Worm (Caenorhabditis elegans) whole organism, L4 larva: ENCODE results near the gene cest-24.

Source experiments
- D1046.2 ChIP-seq: fragments of 200-800 bp; sonication (Bioruptor generic); IDR thresholded peaks from 2 replicates; pipeline ENCODE4 v1.3.6; 2022; ENCODE audit warnings: missing genetic modification characterization, missing compliant biosample characterization
- F26F4.8 ChIP-seq: fragments of 200-800 bp; sonication (Bioruptor generic); conservative IDR thresholded peaks from 2 replicates; pipeline ENCODE4 v1.3.6; 2022; ENCODE audit warnings: missing genetic modification characterization, missing compliant biosample characterization
- T20F7.1 ChIP-seq: fragments of 200-800 bp; sonication (Bioruptor generic); optimal IDR thresholded peaks from 2 replicates; lab custom pipeline; 2018; ENCODE audit warnings: mild to moderate bottlenecking, missing genetic modification characterization, missing compliant biosample characterization
- Y105C5A.15 ChIP-seq: fragments of 200-800 bp; sonication (Bioruptor generic); IDR thresholded peaks from 2 replicates; pipeline ENCODE4 v1.3.6; 2022; ENCODE audit warnings: missing genetic modification characterization, missing compliant biosample characterization
- Y5F2A.4 ChIP-seq: fragments of 200-800 bp; sonication (Bioruptor generic); optimal IDR thresholded peaks from 2 replicates; lab custom pipeline; 2018; ENCODE audit warnings: mild to moderate bottlenecking, missing genetic modification characterization, missing compliant biosample characterization
- Y75B8A.6 ChIP-seq: fragments of 200-800 bp; sonication (Bioruptor generic); IDR thresholded peaks from 2 replicates; pipeline ENCODE4 v1.3.6; 2022; ENCODE audit warnings: missing genetic modification reagents, missing genetic modification characterization, missing compliant biosample characterization
- ZK546.5 ChIP-seq, 2 experiments: sonication (generic microtip); optimal IDR thresholded peaks; 2 replicates each; lab custom pipeline; 2017; ENCODE audit warnings: missing biosample characterization in 2 of 2, missing genetic modification characterization in 2 of 2
- aha-1 ChIP-seq: fragments of 150-350 bp; peaks from one replicate; lab custom pipeline; 2014; ENCODE audit warnings: missing biosample characterization, missing genetic modification characterization
- aly-2 ChIP-seq: sonication (generic microtip); optimal IDR thresholded peaks from 2 replicates; lab custom pipeline; 2018; ENCODE audit warnings: missing biosample characterization, missing genetic modification characterization
- ama-1 ChIP-seq: fragments of 150-350 bp; optimal IDR thresholded peaks from 2 replicates; lab custom pipeline; 2014; ENCODE audit warnings: inconsistent platforms, mixed read lengths
- arid-1 ChIP-seq: fragments of 200-800 bp; sonication (Bioruptor generic); conservative IDR thresholded peaks from 2 replicates; pipeline ENCODE4 v1.3.6; 2022; ENCODE audit warnings: missing genetic modification reagents, missing genetic modification characterization, missing compliant biosample characterization
- ceh-20 ChIP-seq: fragments of 200-800 bp; sonication (Bioruptor generic); IDR thresholded peaks from 2 replicates; pipeline ENCODE4 v1.3.6; 2022; ENCODE audit warnings: missing genetic modification reagents, missing genetic modification characterization, missing compliant biosample characterization
- ceh-62 ChIP-seq: sonication (generic microtip); optimal IDR thresholded peaks from 2 replicates; lab custom pipeline; 2017; ENCODE audit warnings: missing biosample characterization, missing genetic modification characterization
- ces-1 ChIP-seq: fragments of 150-350 bp; sonication (generic microtip); optimal IDR thresholded peaks from 4 replicates; lab custom pipeline; 2014; ENCODE audit warnings: missing biosample characterization, missing genetic modification reagents, missing genetic modification characterization
- ctbp-1 ChIP-seq: fragments of 200-800 bp; sonication (Bioruptor generic); IDR thresholded peaks from 2 replicates; pipeline ENCODE4 v1.3.6; 2022; ENCODE audit warnings: missing genetic modification reagents, missing genetic modification characterization, missing compliant biosample characterization
- daf-16 ChIP-seq, 3 experiments: sonication (generic microtip); optimal IDR thresholded peaks; 2 replicates each; lab custom pipeline; 2016 to 2017; ENCODE audit warnings: missing genetic modification characterization in 3 of 3, missing genetic modification reagents in 3 of 3, mild to moderate bottlenecking in 2 of 3, missing compliant biosample characterization in 2 of 3, missing biosample characterization in 1 of 3, moderate library complexity in 1 of 3
- dmd-6 ChIP-seq: fragments of 200-800 bp; sonication (Bioruptor generic); IDR thresholded peaks from 2 replicates; pipeline ENCODE4 v1.3.6; 2022; ENCODE audit warnings: missing genetic modification reagents, missing genetic modification characterization, missing compliant biosample characterization
- dmd-9 ChIP-seq: fragments of 200-800 bp; sonication (Bioruptor generic); IDR thresholded peaks from 2 replicates; pipeline ENCODE4 v1.3.6; 2022; ENCODE audit warnings: missing genetic modification reagents, missing genetic modification characterization, missing compliant biosample characterization
- dpl-1 ChIP-seq: fragments of 150-350 bp; optimal IDR thresholded peaks from 2 replicates; lab custom pipeline; 2014; ENCODE audit warnings: missing biosample characterization, missing genetic modification reagents, missing genetic modification characterization
- duxl-1 ChIP-seq: sonication (generic microtip); optimal IDR thresholded peaks from 2 replicates; lab custom pipeline; 2016; ENCODE audit warnings: mild to moderate bottlenecking, missing genetic modification characterization, moderate library complexity, missing compliant biosample characterization; ENCODE audit not compliant: poor library complexity
- dve-1 ChIP-seq: sonication (generic microtip); optimal IDR thresholded peaks from 2 replicates; lab custom pipeline; 2017; ENCODE audit warnings: antibody characterized with exemption, mild to moderate bottlenecking, missing genetic modification characterization, missing compliant biosample characterization; ENCODE audit not compliant: insufficient read depth
- fkh-10 ChIP-seq: fragments of 150-350 bp; optimal IDR thresholded peaks from 2 replicates; lab custom pipeline; 2014; ENCODE audit warnings: missing biosample characterization, missing genetic modification reagents, missing genetic modification characterization
- fos-1 ChIP-seq: fragments of 150-350 bp; optimal IDR thresholded peaks from 2 replicates; lab custom pipeline; 2014; ENCODE audit warnings: missing biosample characterization, missing genetic modification characterization
- hlh-11 ChIP-seq: fragments of 200-800 bp; sonication (Bioruptor generic); optimal IDR thresholded peaks from 2 replicates; lab custom pipeline; 2018; ENCODE audit warnings: mild to moderate bottlenecking, missing genetic modification characterization, missing compliant biosample characterization
- hlh-30 ChIP-seq: sonication (generic microtip); optimal IDR thresholded peaks from 2 replicates; lab custom pipeline; 2017; ENCODE audit warnings: antibody characterized with exemption, mild to moderate bottlenecking, missing genetic modification characterization, missing compliant biosample characterization; ENCODE audit not compliant: insufficient read depth
- hmg-1.1 ChIP-seq: fragments of 200-800 bp; sonication (Bioruptor generic); IDR thresholded peaks from 2 replicates; pipeline ENCODE4 v1.3.6; 2022; ENCODE audit warnings: missing genetic modification reagents, missing genetic modification characterization, missing compliant biosample characterization
- lin-15B ChIP-seq: fragments of 150-350 bp; sonication (generic microtip); optimal IDR thresholded peaks from 3 replicates; lab custom pipeline; 2014; ENCODE audit warnings: missing biosample characterization, missing genetic modification characterization
- lin-38 ChIP-seq: fragments of 200-800 bp; sonication (Bioruptor generic); IDR thresholded peaks from 2 replicates; pipeline ENCODE4 v1.3.6; 2022; ENCODE audit warnings: missing genetic modification reagents, missing genetic modification characterization, missing compliant biosample characterization
- mdt-29 ChIP-seq: fragments of 200-800 bp; sonication (Bioruptor generic); IDR thresholded peaks from 2 replicates; pipeline ENCODE4 v1.3.6; 2022; ENCODE audit warnings: missing genetic modification reagents, missing genetic modification characterization, missing compliant biosample characterization
- mep-1 ChIP-seq: fragments of 150-350 bp; sonication (generic microtip); optimal IDR thresholded peaks from 3 replicates; lab custom pipeline; 2014; ENCODE audit warnings: missing biosample characterization, missing genetic modification characterization
- mxl-3 ChIP-seq: fragments of 200-800 bp; sonication (Bioruptor generic); optimal IDR thresholded peaks from 2 replicates; lab custom pipeline; 2018; ENCODE audit warnings: mild to moderate bottlenecking, missing genetic modification characterization, missing compliant biosample characterization
- nhr-237 ChIP-seq: sonication (generic microtip); optimal IDR thresholded peaks from 2 replicates; lab custom pipeline; 2017; ENCODE audit warnings: missing biosample characterization, missing genetic modification characterization
- nhr-28 ChIP-seq: fragments of 150-350 bp; optimal IDR thresholded peaks from 2 replicates; lab custom pipeline; 2014; ENCODE audit warnings: missing biosample characterization, missing genetic modification characterization
- nhr-41 ChIP-seq: fragments of 200-800 bp; sonication (Bioruptor generic); IDR thresholded peaks from 2 replicates; pipeline ENCODE4 v1.3.6; 2022; ENCODE audit warnings: missing genetic modification reagents, missing genetic modification characterization, missing compliant biosample characterization
- nhr-42 ChIP-seq: fragments of 200-800 bp; sonication (Bioruptor generic); IDR thresholded peaks from 2 replicates; pipeline ENCODE4 v1.3.6; 2022; ENCODE audit warnings: missing genetic modification characterization, missing compliant biosample characterization
- nhr-77 ChIP-seq: fragments of 150-350 bp; optimal IDR thresholded peaks from 2 replicates; lab custom pipeline; 2014; ENCODE audit warnings: missing biosample characterization, missing genetic modification characterization
- pha-4 ChIP-seq, 2 experiments: fragments of 150-350 bp in 1 of 2; fragments of 200-800 bp in 1 of 2; sonication (Bioruptor generic) in 1 of 2; IDR thresholded peaks in 1 of 2; optimal IDR thresholded peaks in 1 of 2; 2 replicates each; pipeline versions ENCODE4 v1.3.6 to Lab custom; 2014 to 2022; ENCODE audit warnings: missing genetic modification characterization in 2 of 2, missing genetic modification reagents in 2 of 2, missing biosample characterization in 1 of 2, missing compliant biosample characterization in 1 of 2
- php-3 ChIP-seq: fragments of 200-800 bp; sonication (Bioruptor generic); IDR thresholded peaks from 2 replicates; pipeline ENCODE4 v1.3.6; 2022; ENCODE audit warnings: missing genetic modification reagents, missing genetic modification characterization, missing compliant biosample characterization
- rbr-2 ChIP-seq: sonication (generic microtip); optimal IDR thresholded peaks from 2 replicates; lab custom pipeline; 2016; ENCODE audit warnings: missing genotype, missing genetic modification characterization, missing compliant biosample characterization
- saeg-2 ChIP-seq: fragments of 200-800 bp; sonication (Bioruptor generic); IDR thresholded peaks from 2 replicates; pipeline ENCODE4 v1.3.6; 2022; ENCODE audit warnings: missing genetic modification reagents, missing genetic modification characterization, missing compliant biosample characterization
- sdz-12 ChIP-seq: fragments of 200-800 bp; sonication (Bioruptor generic); optimal IDR thresholded peaks from 2 replicates; lab custom pipeline; 2018; ENCODE audit warnings: mild to moderate bottlenecking, missing genetic modification characterization, missing compliant biosample characterization
- skn-1 ChIP-seq: fragments of 150-350 bp; optimal IDR thresholded peaks from 2 replicates; lab custom pipeline; 2014; ENCODE audit warnings: missing biosample characterization, missing genetic modification characterization
- snpc-4 ChIP-seq: fragments of 150-350 bp; optimal IDR thresholded peaks from 2 replicates; lab custom pipeline; 2014; ENCODE audit warnings: missing biosample characterization, missing genetic modification characterization
- spr-1 ChIP-seq: sonication (generic microtip); optimal IDR thresholded peaks from 2 replicates; lab custom pipeline; 2016; ENCODE audit warnings: mild to moderate bottlenecking, missing genetic modification characterization, missing compliant biosample characterization
- spr-3 ChIP-seq: fragments of 200-800 bp; sonication (Bioruptor generic); optimal IDR thresholded peaks from 2 replicates; lab custom pipeline; 2018; ENCODE audit warnings: mild to moderate bottlenecking, missing genetic modification characterization, missing compliant biosample characterization
- unc-62 ChIP-seq, 3 experiments: fragments of 150-350 bp in 1 of 3; sonication (generic microtip); optimal IDR thresholded peaks in 2 of 3; peaks in 1 of 3; 1 replicate in 1 of 3; 2 replicates in 2 of 3; lab custom pipeline; 2014 to 2017; ENCODE audit warnings: missing biosample characterization in 3 of 3, missing genetic modification characterization in 3 of 3, missing genetic modification reagents in 3 of 3, missing genotype in 1 of 3
- zfp-2 ChIP-seq: sonication (generic microtip); optimal IDR thresholded peaks from 2 replicates; lab custom pipeline; 2016; ENCODE audit warnings: mild to moderate bottlenecking, missing genetic modification characterization, missing compliant biosample characterization
- zfp-3 ChIP-seq: fragments of 200-800 bp; sonication (Bioruptor generic); conservative IDR thresholded peaks from 2 replicates; pipeline ENCODE4 v1.3.6; 2022; ENCODE audit warnings: missing genetic modification reagents, missing genetic modification characterization, missing compliant biosample characterization
- zip-2 ChIP-seq: fragments of 150-350 bp; optimal IDR thresholded peaks from 2 replicates; lab custom pipeline; 2014; ENCODE audit warnings: missing biosample characterization, missing genetic modification characterization

The cest-24 gene

DNA sequence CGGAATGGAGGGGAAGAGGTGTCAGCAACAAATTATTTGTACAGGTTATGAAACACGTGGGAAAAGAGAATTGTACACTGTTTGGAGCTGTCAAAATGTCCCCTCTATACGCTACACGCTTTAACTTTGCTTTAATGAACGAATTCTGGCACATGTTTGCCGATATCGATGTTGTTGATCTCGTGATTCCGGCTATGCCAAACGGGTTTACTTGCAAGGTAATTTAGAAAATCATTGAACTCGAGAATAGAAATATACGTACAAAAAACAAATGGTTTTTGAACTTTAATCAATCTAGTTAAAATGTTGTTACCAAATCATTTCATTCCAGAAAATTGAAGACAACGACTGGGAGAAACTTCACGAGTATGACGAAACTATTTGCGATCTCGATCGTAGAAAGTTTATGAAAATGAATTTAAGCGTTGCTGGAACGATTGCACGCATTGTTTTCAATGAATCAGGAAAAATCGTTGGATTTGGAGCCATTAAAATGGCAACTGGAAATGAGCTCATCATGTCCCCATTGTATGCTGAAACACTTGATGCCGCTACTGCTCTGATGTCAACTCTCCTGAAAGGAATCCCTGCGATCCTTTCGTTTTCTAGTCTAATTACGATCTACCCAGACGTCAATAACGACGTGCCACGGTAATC, 39.4 kb upstream of the cest-24 start:
- TF ChIP-seq zfp-3 (GFP tag; lab: Robert Waterston, UW) (no peak), mdt-29 (GFP tag; lab: Robert Waterston, UW) (no peak), zfp-2 (tag; lab: Kevin White, UChicago) (no peak), D1046.2 (no peak), rbr-2 (tag; lab: Kevin White, UChicago) (no peak), php-3 (no peak), dpl-1 (GFP tag; lab: Kevin White, UChicago) (no peak), lin-15B (tag; lab: Kevin White, UChicago) (no peak), dve-1 (tag; lab: Kevin White, UChicago) (peak; percentile 23), nhr-77 (tag; lab: Kevin White, UChicago) (peak; percentile 46), nhr-42 (GFP tag; lab: Robert Waterston, UW) (no peak; the same call in 1 of the 2 replicates), T20F7.1 (GFP tag; lab: Kevin White, UChicago) (no peak), ZK546.5 (tag; optimal IDR thresholded peaks at IDR 0.05; lab: Kevin White, UChicago) (no peak), pha-4 (GFP tag; IDR thresholded peaks at IDR 0.05; lab: Robert Waterston, UW) (no peak), pha-4 (tag; optimal IDR thresholded peaks at IDR 0.05; lab: Kevin White, UChicago) (no peak), spr-3 (GFP tag; lab: Kevin White, UChicago) (no peak), ceh-20 (GFP tag; lab: Robert Waterston, UW) (0 out of 2 replicates have a peak, but pooled peaks have one; percentile 6), spr-1 (tag; lab: Kevin White, UChicago) (no peak), arid-1 (no peak), fos-1 (tag; lab: Kevin White, UChicago) (no peak), aha-1 (tag; lab: Kevin White, UChicago) (peak; percentile 91), lin-38 (GFP tag; lab: Robert Waterston, UW) (0 out of 2 replicates have a peak, but pooled peaks have one; percentile 8), daf-16 (GFP tag; optimal IDR thresholded peaks at IDR 0.05; lab: Kevin White, UChicago) (no peak), daf-16 (tag; optimal IDR thresholded peaks at IDR 0.05; lab: Kevin White, UChicago) (peak; percentile 65), Y75B8A.6 (GFP tag; lab: Robert Waterston, UW) (no peak), dmd-6 (GFP tag; lab: Robert Waterston, UW) (peak; percentile 24; the same call in 1 of the 2 replicates), nhr-28 (tag; lab: Kevin White, UChicago) (no peak), hlh-11 (tag; lab: Kevin White, UChicago) (peak; percentile 17), mxl-3 (GFP tag; lab: Kevin White, UChicago) (peak; percentile 23), Y105C5A.15 (GFP tag; lab: Robert Waterston, UW) (no peak), duxl-1 (tag; lab: Kevin White, UChicago) (no peak), nhr-237 (tag; lab: Kevin White, UChicago) (no peak), nhr-41 (GFP tag; lab: Robert Waterston, UW) (no peak), ama-1 (peak; percentile 86), saeg-2 (no peak), fkh-10 (GFP tag; lab: Kevin White, UChicago) (no peak), skn-1 (no peak), snpc-4 (tag; lab: Kevin White, UChicago) (no peak), F26F4.8 (no peak), Y5F2A.4 (no peak), ces-1 (GFP tag; lab: Kevin White, UChicago) (no peak), dmd-9 (GFP tag; lab: Robert Waterston, UW) (no peak), mep-1 (tag; lab: Kevin White, UChicago) (peak; percentile 21), hmg-1.1 (GFP tag; lab: Robert Waterston, UW) (no peak), sdz-12 (GFP tag; lab: Kevin White, UChicago) (peak; percentile 11), zip-2 (tag; lab: Kevin White, UChicago) (no peak), aly-2 (tag; lab: Kevin White, UChicago) (no peak), unc-62 (GFP tag; optimal IDR thresholded peaks at IDR 0.05 in 1 of 2; lab: Kevin White, UChicago) (peak in 1 of 2 experiments; percentile 86), unc-62 (tag; optimal IDR thresholded peaks at IDR 0.05; lab: Kevin White, UChicago) (no peak), hlh-30 (peak; percentile 59), ceh-62 (tag; lab: Kevin White, UChicago) (no peak), ctbp-1 (no peak)
